Fruit fly (Drosophila melanogaster) whole organism, wandering third instar larva: ENCODE measurements around the gene msi.

Experiments
- CrebA ChIP-seq: fragments of 200-800 bp; sonication (Bioruptor generic); optimal IDR thresholded peaks from 2 replicates; lab custom pipeline; 2016; ENCODE audit warnings: missing biosample characterization, mild to moderate bottlenecking, missing genetic modification characterization, borderline replicate concordance
- Dfd ChIP-seq: fragments of >200 bp; optimal IDR thresholded peaks from 2 replicates; lab custom pipeline; 2017; ENCODE audit warnings: missing biosample characterization, missing genetic modification characterization
- Hr78 ChIP-seq: fragments of >200 bp; optimal IDR thresholded peaks from 2 replicates; lab custom pipeline; 2017; ENCODE audit warnings: missing biosample characterization, missing genetic modification characterization
- Myc ChIP-seq: fragments of >200 bp; optimal IDR thresholded peaks from 2 replicates; lab custom pipeline; 2017
- br ChIP-seq: fragments of 200-800 bp; sonication (Bioruptor generic); optimal IDR thresholded peaks from 2 replicates; lab custom pipeline; 2016; ENCODE audit warnings: missing biosample characterization, missing genetic modification characterization
- pan ChIP-seq: fragments of >200 bp; optimal IDR thresholded peaks from 2 replicates; lab custom pipeline; 2017

DNA sequence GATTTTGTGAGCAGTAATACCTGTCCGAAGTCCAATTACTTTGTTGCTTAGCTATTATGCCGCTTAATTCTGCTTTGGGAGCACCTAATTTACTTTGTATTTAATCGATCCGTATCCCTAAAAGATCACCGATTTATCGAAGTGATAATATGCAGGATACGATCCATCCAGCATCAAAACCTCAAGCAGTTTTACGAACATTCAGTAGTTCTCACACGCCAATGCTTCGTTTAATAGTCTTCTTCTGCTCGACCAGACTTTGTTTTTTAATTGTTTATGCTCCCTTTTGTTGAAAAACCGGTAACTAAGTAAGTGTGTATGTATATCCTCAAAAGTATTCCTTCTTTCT is 132.3 kb downstream of the msi start:
- no peak for TF ChIP-seq Hr78 (GFP tag; lab: Kevin White, UChicago)
- no peak for TF ChIP-seq Dfd (GFP tag; lab: Kevin White, UChicago)
- TF ChIP-seq Myc (lab: Kevin White, UChicago) = no peak
- no peak for TF ChIP-seq CrebA (GFP tag; lab: Kevin White, UChicago)
- TF ChIP-seq br (GFP tag; lab: Kevin White, UChicago) = no peak
- no peak for TF ChIP-seq pan
